Fruit fly (Drosophila melanogaster): Measurements from ENCODE around the gene mthl10.

DNA sequence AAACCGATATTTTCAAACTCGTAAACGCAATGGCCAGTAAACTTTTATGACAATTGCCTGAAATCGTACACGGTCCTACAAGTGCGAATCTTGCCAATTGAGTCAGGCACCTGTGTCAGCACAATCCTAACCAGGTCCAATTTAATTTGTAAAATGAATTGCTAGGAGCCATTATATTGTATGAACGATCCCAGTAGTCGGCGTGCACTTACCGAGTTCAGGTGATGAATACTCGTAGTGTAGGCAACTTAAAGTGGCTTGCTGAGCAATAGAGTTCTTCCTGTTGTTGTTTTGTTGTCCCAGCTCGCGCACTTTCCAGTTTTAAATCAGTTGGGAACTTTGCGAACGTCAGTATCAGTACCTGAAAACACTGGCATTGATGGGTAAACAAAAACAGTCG is 2.1 kb downstream of the mthl10 start:
- TF ChIP-seq cato (GFP tag; optimal IDR thresholded peaks at IDR 0.05; ENCODE audit: borderline replicate concordance) = no peak
- no peak for TF ChIP-seq CG4707 (GFP tag; optimal IDR thresholded peaks at IDR 0.05)
- no peak for TF ChIP-seq CG13775 (GFP tag; optimal IDR thresholded peaks at IDR 0.05)
- no peak for TF ChIP-seq CG12942 (GFP tag; optimal IDR thresholded peaks at IDR 0.05)
- TF ChIP-seq ftz-f1 (GFP tag; optimal IDR thresholded peaks at IDR 0.05) = no peak
- no peak for TF ChIP-seq CG5180 (GFP tag; optimal IDR thresholded peaks at IDR 0.05)
- no peak for TF ChIP-seq inv (GFP tag; IDR thresholded peaks at IDR 0.05; ENCODE audit: partially characterized antibody)
- no peak for TF ChIP-seq gsb-n (tag; optimal IDR thresholded peaks at IDR 0.05)
- no peak for TF ChIP-seq prd (optimal IDR thresholded peaks at IDR 0.05)
- TF ChIP-seq prd (GFP tag; IDR thresholded peaks at IDR 0.05) = no peak
